Fruit fly (Drosophila melanogaster) whole organism, embryonic: ENCODE measurements around the gene Indy.

Experiments used
- Abd-B ChIP-seq: fragments of 200-800 bp; sonication (Bioruptor generic); optimal IDR thresholded peaks from 2 replicates; lab custom pipeline; 2018; ENCODE audit warnings: missing biosample characterization, mild to moderate bottlenecking, missing genetic modification characterization, moderate library complexity
- Ada2b ChIP-seq: fragments of 200-800 bp; sonication (Bioruptor generic); IDR thresholded peaks from 2 replicates; pipeline ENCODE4 v1.3.6; 2022; ENCODE audit warnings: missing biosample characterization, missing genetic modification characterization
- C15 ChIP-seq: fragments of 200-800 bp; sonication (Bioruptor generic); IDR thresholded peaks from 3 replicates; pipeline ENCODE4 v1.3.6; 2022; ENCODE audit warnings: missing biosample characterization, missing genetic modification characterization
- CG10565 ChIP-seq: fragments of 200-800 bp; sonication (Bioruptor generic); optimal IDR thresholded peaks from 3 replicates; lab custom pipeline; 2016; ENCODE audit warnings: missing biosample characterization, mild to moderate bottlenecking, missing genetic modification characterization
- CG10979 ChIP-seq: fragments of 200-800 bp; sonication (Bioruptor generic); optimal IDR thresholded peaks from 2 replicates; lab custom pipeline; 2018; ENCODE audit warnings: missing biosample characterization, mild to moderate bottlenecking, missing genetic modification characterization, moderate library complexity
- CG11247 ChIP-seq: fragments of 200-800 bp; sonication (Bioruptor generic); IDR thresholded peaks from 2 replicates; pipeline ENCODE4 v1.3.6; 2022; ENCODE audit warnings: missing biosample characterization, missing genetic modification characterization
- CG11398 ChIP-seq: fragments of 200-800 bp; sonication (Bioruptor generic); optimal IDR thresholded peaks from 2 replicates; lab custom pipeline; 2016; ENCODE audit warnings: missing biosample characterization, missing genetic modification characterization
- CG11504 ChIP-seq: fragments of 200-800 bp; sonication (Bioruptor generic); optimal IDR thresholded peaks from 3 replicates; lab custom pipeline; 2019; ENCODE audit warnings: missing biosample characterization, mild to moderate bottlenecking, missing genetic modification characterization, moderate library complexity
- CG11560 ChIP-seq: fragments of 200-800 bp; sonication (Bioruptor generic); IDR thresholded peaks from 3 replicates; pipeline ENCODE4 v1.3.6; 2022; ENCODE audit warnings: missing biosample characterization, missing genetic modification characterization
- CG12219 ChIP-seq: fragments of 200-800 bp; sonication (Bioruptor generic); optimal IDR thresholded peaks from 3 replicates; lab custom pipeline; 2018; ENCODE audit warnings: missing biosample characterization, mild to moderate bottlenecking, missing genetic modification characterization
- CG17186 ChIP-seq: fragments of 200-800 bp; sonication (Bioruptor generic); optimal IDR thresholded peaks from 3 replicates; lab custom pipeline; 2017; ENCODE audit warnings: missing biosample characterization, missing genetic modification reagents, missing genetic modification characterization
- CG1792 ChIP-seq: fragments of 200-800 bp; sonication (Bioruptor generic); optimal IDR thresholded peaks from 2 replicates; lab custom pipeline; 2016; ENCODE audit warnings: missing biosample characterization, missing genetic modification characterization
- CG2678 ChIP-seq: fragments of 200-800 bp; sonication (Bioruptor generic); optimal IDR thresholded peaks from 3 replicates; lab custom pipeline; 2019; ENCODE audit warnings: missing biosample characterization, mild to moderate bottlenecking, missing genetic modification characterization, moderate library complexity
- CG4328 ChIP-seq: fragments of 200-800 bp; sonication (Bioruptor generic); optimal IDR thresholded peaks from 3 replicates; lab custom pipeline; 2017; ENCODE audit warnings: missing biosample characterization, missing genetic modification reagents, missing genetic modification characterization
- CG4424 ChIP-seq: fragments of 200-800 bp; sonication (Bioruptor generic); optimal IDR thresholded peaks from 3 replicates; lab custom pipeline; 2016; ENCODE audit warnings: missing biosample characterization, missing genetic modification characterization
- CG7839 ChIP-seq: fragments of 200-800 bp; sonication (Bioruptor generic); optimal IDR thresholded peaks from 3 replicates; lab custom pipeline; 2018; ENCODE audit warnings: missing biosample characterization, mild to moderate bottlenecking, missing genetic modification characterization, moderate library complexity
- CG7928 ChIP-seq: fragments of 200-800 bp; sonication (Bioruptor generic); optimal IDR thresholded peaks from 2 replicates; lab custom pipeline; 2017; ENCODE audit warnings: missing biosample characterization, mild to moderate bottlenecking, missing genetic modification characterization
- CG9727 ChIP-seq: fragments of 200-800 bp; sonication (Bioruptor generic); optimal IDR thresholded peaks from 3 replicates; lab custom pipeline; 2017; ENCODE audit warnings: missing biosample characterization, mild to moderate bottlenecking, missing genetic modification characterization
- CG9797 ChIP-seq: fragments of 200-800 bp; sonication (Bioruptor generic); optimal IDR thresholded peaks from 3 replicates; lab custom pipeline; 2018; ENCODE audit warnings: missing biosample characterization, mild to moderate bottlenecking, missing genetic modification characterization
- CTCF ChIP-seq: fragments of 200-800 bp; sonication (Bioruptor generic); optimal IDR thresholded peaks from 2 replicates; lab custom pipeline; 2017; ENCODE audit warnings: missing biosample characterization, mild to moderate bottlenecking, missing genetic modification characterization, moderate library complexity
- D19A ChIP-seq: fragments of 200-800 bp; optimal IDR thresholded peaks from 3 replicates; lab custom pipeline; 2019; ENCODE audit warnings: missing biosample characterization, mild to moderate bottlenecking, missing genetic modification characterization, moderate library complexity
- Doc2 ChIP-seq: fragments of 200-800 bp; sonication (Bioruptor generic); IDR thresholded peaks from 2 replicates; pipeline ENCODE4 v1.3.6; 2022; ENCODE audit warnings: missing biosample characterization, missing genetic modification characterization
- GATAe ChIP-seq: fragments of 200-800 bp; sonication (Bioruptor generic); conservative IDR thresholded peaks from 2 replicates; pipeline ENCODE4 v1.3.6; 2022; ENCODE audit warnings: missing biosample characterization, missing genetic modification characterization
- HmgZ ChIP-seq: fragments of 200-800 bp; sonication (Bioruptor generic); optimal IDR thresholded peaks from 2 replicates; lab custom pipeline; 2018; ENCODE audit warnings: missing biosample characterization, mild to moderate bottlenecking, missing genetic modification characterization
- MBD-R2 ChIP-seq: fragments of 200-800 bp; sonication (Bioruptor generic); IDR thresholded peaks from 2 replicates; pipeline ENCODE4 v1.3.6; 2022; ENCODE audit warnings: missing biosample characterization, missing genetic modification characterization
- Mad ChIP-seq: fragments of 200-800 bp; sonication (Bioruptor generic); optimal IDR thresholded peaks from 2 replicates; lab custom pipeline; 2016; ENCODE audit warnings: missing biosample characterization, missing genetic modification characterization
- Oli ChIP-seq: fragments of 200-800 bp; sonication (Bioruptor generic); optimal IDR thresholded peaks from 2 replicates; lab custom pipeline; 2018; ENCODE audit warnings: missing biosample characterization, mild to moderate bottlenecking, missing genetic modification characterization, moderate library complexity
- Six4 ChIP-seq: fragments of 200-800 bp; sonication (Bioruptor generic); optimal IDR thresholded peaks from 2 replicates; lab custom pipeline; 2016; ENCODE audit warnings: missing biosample characterization, missing genetic modification characterization
- Ssrp ChIP-seq: fragments of 200-800 bp; sonication (Bioruptor generic); optimal IDR thresholded peaks from 2 replicates; lab custom pipeline; 2018; ENCODE audit warnings: missing biosample characterization, mild to moderate bottlenecking, missing genetic modification characterization, moderate library complexity
- Taf1 ChIP-seq: fragments of 200-800 bp; sonication (Bioruptor generic); IDR thresholded peaks from 2 replicates; pipeline ENCODE4 v1.3.6; 2022; ENCODE audit warnings: missing biosample characterization, missing genetic modification characterization
- al ChIP-seq: fragments of 200-800 bp; sonication (Bioruptor generic); IDR thresholded peaks from 2 replicates; pipeline ENCODE4 v1.3.6; 2022; ENCODE audit warnings: missing biosample characterization, missing genetic modification characterization
- aop ChIP-seq: fragments of 200-800 bp; sonication (Bioruptor generic); IDR thresholded peaks from 2 replicates; pipeline ENCODE4 v1.3.6; 2022; ENCODE audit warnings: missing biosample characterization, missing genetic modification characterization
- bigmax ChIP-seq: fragments of 200-800 bp; sonication (Bioruptor generic); optimal IDR thresholded peaks from 2 replicates; lab custom pipeline; 2018; ENCODE audit warnings: missing biosample characterization, mild to moderate bottlenecking, missing genetic modification characterization
- cas ChIP-seq: fragments of 200-800 bp; sonication (Bioruptor generic); IDR thresholded peaks from 2 replicates; pipeline ENCODE4 v1.3.6; 2022; ENCODE audit warnings: missing biosample characterization, missing genetic modification characterization
- chn ChIP-seq: fragments of 200-800 bp; sonication (Bioruptor generic); optimal IDR thresholded peaks from 2 replicates; lab custom pipeline; 2016; ENCODE audit warnings: missing biosample characterization, missing genetic modification characterization
- crc ChIP-seq: fragments of 200-800 bp; sonication (Bioruptor generic); optimal IDR thresholded peaks from 2 replicates; lab custom pipeline; 2016; ENCODE audit warnings: missing biosample characterization, missing genetic modification characterization
- croc ChIP-seq: fragments of 200-800 bp; sonication (Bioruptor generic); conservative IDR thresholded peaks from 3 replicates; pipeline ENCODE4 v1.3.6; 2022; ENCODE audit warnings: missing biosample characterization, missing genetic modification characterization
- ewg ChIP-seq: fragments of 200-800 bp; sonication (Bioruptor generic); optimal IDR thresholded peaks from 3 replicates; lab custom pipeline; 2017; ENCODE audit warnings: mild to moderate bottlenecking, missing biosample characterization, missing genetic modification reagents, missing genetic modification characterization
- fd3F ChIP-seq: fragments of 200-800 bp; sonication (Bioruptor generic); optimal IDR thresholded peaks from 2 replicates; lab custom pipeline; 2018; ENCODE audit warnings: missing biosample characterization, mild to moderate bottlenecking, missing genetic modification characterization, moderate library complexity
- gem ChIP-seq: fragments of 200-800 bp; sonication (Bioruptor generic); optimal IDR thresholded peaks from 2 replicates; lab custom pipeline; 2019; ENCODE audit warnings: missing biosample characterization, mild to moderate bottlenecking, missing genetic modification characterization, moderate library complexity
- gfzf ChIP-seq: fragments of 200-800 bp; sonication (Bioruptor generic); optimal IDR thresholded peaks from 2 replicates; lab custom pipeline; 2016; ENCODE audit warnings: missing biosample characterization, mild to moderate bottlenecking, missing genetic modification characterization, moderate library complexity
- grau ChIP-seq: fragments of 200-800 bp; optimal IDR thresholded peaks from 3 replicates; lab custom pipeline; 2019; ENCODE audit warnings: missing biosample characterization, mild to moderate bottlenecking, missing genetic modification characterization, moderate library complexity
- gsb-n ChIP-seq: fragments of 200-800 bp; sonication (Bioruptor generic); optimal IDR thresholded peaks from 3 replicates; lab custom pipeline; 2018; ENCODE audit warnings: missing biosample characterization, mild to moderate bottlenecking, missing genetic modification characterization
- lola ChIP-seq, 3 experiments: fragments of >200 bp in 2 of 3; fragments of 200-800 bp in 1 of 3; sonication (Bioruptor generic) in 1 of 3; optimal IDR thresholded peaks; 2 replicates each; lab custom pipeline; 2017 to 2019; ENCODE audit warnings: missing biosample characterization in 3 of 3, missing genetic modification characterization in 3 of 3, mild to moderate bottlenecking in 1 of 3, moderate library complexity in 1 of 3
- pan ChIP-seq, 4 experiments: fragments of >200 bp in 3 of 4; fragments of 200-800 bp in 1 of 4; sonication (Bioruptor generic) in 1 of 4; optimal IDR thresholded peaks in 3 of 4; IDR thresholded peaks in 1 of 4; 2 replicates each; pipeline versions ENCODE4 v1.3.6 to Lab custom; 2017 to 2022; ENCODE audit warnings: missing biosample characterization in 2 of 4, missing genetic modification characterization in 2 of 4, mixed read lengths in 1 of 4
- phol ChIP-seq: fragments of 200-800 bp; sonication (Bioruptor generic); optimal IDR thresholded peaks from 3 replicates; lab custom pipeline; 2018; ENCODE audit warnings: missing biosample characterization, mild to moderate bottlenecking, missing genetic modification characterization, moderate library complexity
- pnt ChIP-seq: fragments of 200-800 bp; sonication (Bioruptor generic); optimal IDR thresholded peaks from 3 replicates; lab custom pipeline; 2016; ENCODE audit warnings: missing biosample characterization, missing genetic modification characterization
- pzg ChIP-seq: fragments of 200-800 bp; sonication (Bioruptor generic); optimal IDR thresholded peaks from 3 replicates; lab custom pipeline; 2018; ENCODE audit warnings: missing biosample characterization, mild to moderate bottlenecking, missing genetic modification characterization, moderate library complexity
- rib ChIP-seq: fragments of 200-800 bp; sonication (Bioruptor generic); IDR thresholded peaks from 2 replicates; pipeline ENCODE4 v1.3.6; 2022; ENCODE audit warnings: missing biosample characterization, missing genetic modification characterization
- sd ChIP-seq: fragments of 200-800 bp; sonication (Bioruptor generic); optimal IDR thresholded peaks from 3 replicates; lab custom pipeline; 2018; ENCODE audit warnings: missing biosample characterization, mild to moderate bottlenecking, missing genetic modification characterization, moderate library complexity
- sqz ChIP-seq: fragments of 200-800 bp; sonication (Bioruptor generic); optimal IDR thresholded peaks from 3 replicates; lab custom pipeline; 2018; ENCODE audit warnings: missing biosample characterization, mild to moderate bottlenecking, missing genetic modification characterization

Gene Indy

dm6 chr3L:18784562-18784961, 61.5 kb downstream of the Indy start (continued):
- no peak for TF ChIP-seq aop (GFP tag; lab: Robert Waterston, UW)
- no peak for TF ChIP-seq gsb-n (tag; lab: Kevin White, UChicago)
- TF ChIP-seq CTCF: peak; percentile 13
- TF ChIP-seq GATAe (GFP tag; lab: Robert Waterston, UW): no peak
- TF ChIP-seq pnt (GFP tag; lab: Kevin White, UChicago): peak; percentile 25
- 0 out of 2 replicates have a peak, but pooled peaks have one; percentile 4 for TF ChIP-seq Doc2 (GFP tag; lab: Robert Waterston, UW)
- no peak for TF ChIP-seq CG10565 (GFP tag; lab: Kevin White, UChicago)
- TF ChIP-seq CG9727 (GFP tag; lab: Kevin White, UChicago): no peak
- peak; percentile 18 for TF ChIP-seq crc (GFP tag; lab: Kevin White, UChicago)
- no peak for TF ChIP-seq cas (GFP tag; lab: Robert Waterston, UW)
- TF ChIP-seq gfzf (GFP tag; lab: Kevin White, UChicago): no peak
- TF ChIP-seq rib: no peak
- TF ChIP-seq CG4328: no peak
- TF ChIP-seq MBD-R2: no peak
- peak; percentile 43 for TF ChIP-seq phol (tag; lab: Kevin White, UChicago)
- 0 out of 3 replicates have a peak, but pooled peaks have one; percentile 36 for TF ChIP-seq C15
- TF ChIP-seq CG9797 (GFP tag; lab: Kevin White, UChicago): no peak
- TF ChIP-seq sqz (GFP tag; lab: Kevin White, UChicago): no peak
- peak; percentile 32 for TF ChIP-seq CG4424 (GFP tag; lab: Kevin White, UChicago)
- no peak for TF ChIP-seq CG11398
- no peak for TF ChIP-seq Six4 (GFP tag; lab: Kevin White, UChicago)
- peak; percentile 72 for TF ChIP-seq Ada2b (GFP tag; lab: Robert Waterston, UW)
- peak; percentile 10 for TF ChIP-seq sd (tag; lab: Kevin White, UChicago)
- peak; percentile 57 for TF ChIP-seq grau (tag; lab: Kevin White, UChicago)
- TF ChIP-seq CG17186 (GFP tag; lab: Kevin White, UChicago): no peak
- peak; percentile 16 for TF ChIP-seq HmgZ
- no peak for TF ChIP-seq ewg (GFP tag; lab: Kevin White, UChicago)
- no peak for TF ChIP-seq bigmax (GFP tag; lab: Kevin White, UChicago)
- TF ChIP-seq CG11560 (tag; lab: Robert Waterston, UW): no peak
- peak; percentile 49 for TF ChIP-seq CG12219
- peak; percentile 41 for TF ChIP-seq al
- peak; percentile 68 for TF ChIP-seq fd3F
- TF ChIP-seq CG7928 (GFP tag; lab: Kevin White, UChicago): no peak
- peak; percentile 74 for TF ChIP-seq CG7839 (tag; lab: Kevin White, UChicago)
- peak; percentile 76 for TF ChIP-seq Oli (tag; lab: Kevin White, UChicago)
- TF ChIP-seq CG10979 (tag; lab: Kevin White, UChicago): no peak
- peak; percentile 74 for TF ChIP-seq D19A (tag; lab: Kevin White, UChicago)
- peak; percentile 82 for TF ChIP-seq gem (tag; lab: Kevin White, UChicago)
- no peak for TF ChIP-seq CG1792
- TF ChIP-seq Mad: peak; percentile 30
- no peak for TF ChIP-seq pzg (GFP tag; lab: Kevin White, UChicago)
- TF ChIP-seq lola (GFP tag; optimal IDR thresholded peaks at IDR 0.05; lab: Kevin White, UChicago): no peak
- peak; percentile 11 for TF ChIP-seq Ssrp (tag; lab: Kevin White, UChicago)
- peak; percentile 40; the same call in 1 of the 2 replicates for TF ChIP-seq CG11247 (GFP tag; lab: Robert Waterston, UW)
- TF ChIP-seq Taf1 (GFP tag; lab: Robert Waterston, UW): no peak
- TF ChIP-seq CG2678: peak; percentile 38
- peak; percentile 79 for TF ChIP-seq CG11504
- TF ChIP-seq Abd-B (GFP tag; lab: Kevin White, UChicago): peak; percentile 46
- no peak for TF ChIP-seq croc (GFP tag; lab: Robert Waterston, UW)
- TF ChIP-seq chn (GFP tag; lab: Kevin White, UChicago): peak; percentile 41
- no peak for TF ChIP-seq pan (optimal IDR thresholded peaks at IDR 0.05; lab: Kevin White, UChicago)
- peak in 1 of 2 experiments; percentile 91 for TF ChIP-seq pan (GFP tag; optimal IDR thresholded peaks at IDR 0.05 in 1 of 2, IDR thresholded peaks at IDR 0.05 in 1 of 2)
